Fruit fly (Drosophila melanogaster) whole organism, embryonic: Measurements from ENCODE around the gene CG9114.

Experiments
- CG18764 ChIP-seq: fragments of 200-800 bp; sonication (Bioruptor generic); optimal IDR thresholded peaks from 3 replicates; lab custom pipeline; 2016; ENCODE audit warnings: missing biosample characterization, missing genetic modification characterization
- CG4707 ChIP-seq: fragments of 200-800 bp; sonication (Bioruptor generic); optimal IDR thresholded peaks from 2 replicates; lab custom pipeline; 2018; ENCODE audit warnings: missing biosample characterization, mild to moderate bottlenecking, missing genetic modification characterization, moderate library complexity
- Gsc ChIP-seq: fragments of 200-800 bp; sonication (Bioruptor generic); IDR thresholded peaks from 2 replicates; pipeline ENCODE4 v1.3.6; 2022; ENCODE audit warnings: missing biosample characterization, missing genetic modification characterization
- HmgZ ChIP-seq: fragments of 200-800 bp; sonication (Bioruptor generic); optimal IDR thresholded peaks from 2 replicates; lab custom pipeline; 2018; ENCODE audit warnings: missing biosample characterization, mild to moderate bottlenecking, missing genetic modification characterization
- chn ChIP-seq: fragments of 200-800 bp; sonication (Bioruptor generic); optimal IDR thresholded peaks from 2 replicates; lab custom pipeline; 2016; ENCODE audit warnings: missing biosample characterization, missing genetic modification characterization
- sima ChIP-seq: fragments of 200-800 bp; sonication (Bioruptor generic); optimal IDR thresholded peaks from 2 replicates; lab custom pipeline; 2016; ENCODE audit warnings: missing biosample characterization, missing genetic modification characterization
- yki ChIP-seq: fragments of >200 bp; optimal IDR thresholded peaks from 3 replicates; lab custom pipeline; 2018

DNA sequence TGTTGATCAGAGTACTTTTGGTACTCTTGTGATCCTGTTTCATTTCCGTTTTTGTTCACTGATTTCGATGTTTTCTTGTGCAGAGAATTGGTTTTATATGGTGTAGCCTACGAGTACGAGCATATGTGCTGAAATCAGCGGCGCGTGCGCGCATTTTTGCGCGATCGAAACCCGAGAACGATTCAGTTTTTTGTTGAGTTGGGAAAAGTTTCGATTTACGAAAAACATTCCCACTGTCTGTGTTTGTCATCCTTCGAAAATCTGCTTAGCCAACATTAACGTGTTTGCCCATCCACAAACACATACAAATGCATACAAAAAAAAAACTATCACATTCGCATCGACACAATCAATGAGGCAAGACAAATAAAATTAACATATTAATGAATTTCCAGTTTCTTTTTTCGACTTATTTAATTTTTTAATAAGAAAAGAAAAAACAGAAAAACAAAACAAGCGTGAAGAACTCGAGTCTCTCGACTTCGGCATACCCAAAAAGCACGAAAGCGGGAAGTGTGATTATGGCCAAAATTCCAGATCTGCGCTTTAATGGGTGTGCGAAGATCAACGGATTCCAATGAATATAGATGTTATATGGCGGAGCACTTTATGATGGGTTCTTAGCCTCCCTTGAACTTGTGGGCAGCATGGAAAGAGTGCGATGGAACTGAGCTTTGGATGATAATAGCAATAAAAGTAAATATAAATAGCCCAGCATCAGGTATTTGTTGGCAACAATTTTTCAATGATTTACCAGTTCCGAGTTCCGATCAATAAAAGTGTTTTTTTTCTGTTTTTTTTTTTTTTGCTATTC lies 32.8 kb downstream of the CG9114 start:
- TF ChIP-seq HmgZ (tag; lab: Kevin White, UChicago) (no peak), sima (GFP tag; lab: Kevin White, UChicago) (no peak), yki (lab: Kevin White, UChicago) (no peak), CG4707 (GFP tag; lab: Kevin White, UChicago) (no peak), chn (GFP tag; lab: Kevin White, UChicago) (no peak), CG18764 (GFP tag; lab: Kevin White, UChicago) (no peak), Gsc (GFP tag; lab: Robert Waterston, UW) (no peak)
